Worm (Caenorhabditis elegans) whole organism, mixed stage, embryonic: ENCODE results near the gene C54F6.3.

Experiments used
- ces-1 ChIP-seq: fragments of 150-350 bp; optimal IDR thresholded peaks from 2 replicates; lab custom pipeline; 2014; ENCODE audit warnings: missing biosample characterization, missing genetic modification reagents, missing genetic modification characterization
- drap-1 ChIP-seq: fragments of 200-800 bp; sonication (Bioruptor generic); optimal IDR thresholded peaks from 3 replicates; lab custom pipeline; 2018; ENCODE audit warnings: mild to moderate bottlenecking, missing genetic modification characterization, missing compliant biosample characterization
- lin-13 ChIP-seq: fragments of 150-350 bp; optimal IDR thresholded peaks from 2 replicates; lab custom pipeline; 2014; ENCODE audit warnings: missing biosample characterization, missing genetic modification characterization
- mep-1 ChIP-seq: fragments of 150-350 bp; optimal IDR thresholded peaks from 2 replicates; lab custom pipeline; 2017; ENCODE audit warnings: missing biosample characterization, missing genetic modification reagents, missing genetic modification characterization, inconsistent platforms
- nhr-237 ChIP-seq: fragments of 150-350 bp; optimal IDR thresholded peaks from 2 replicates; lab custom pipeline; 2014; ENCODE audit warnings: missing biosample characterization, missing genetic modification characterization
- pha-4 ChIP-seq: fragments of 150-350 bp; optimal IDR thresholded peaks from 2 replicates; lab custom pipeline; 2018; ENCODE audit warnings: missing biosample characterization, missing genetic modification reagents, missing genetic modification characterization

C54F6.3 gene

DNA sequence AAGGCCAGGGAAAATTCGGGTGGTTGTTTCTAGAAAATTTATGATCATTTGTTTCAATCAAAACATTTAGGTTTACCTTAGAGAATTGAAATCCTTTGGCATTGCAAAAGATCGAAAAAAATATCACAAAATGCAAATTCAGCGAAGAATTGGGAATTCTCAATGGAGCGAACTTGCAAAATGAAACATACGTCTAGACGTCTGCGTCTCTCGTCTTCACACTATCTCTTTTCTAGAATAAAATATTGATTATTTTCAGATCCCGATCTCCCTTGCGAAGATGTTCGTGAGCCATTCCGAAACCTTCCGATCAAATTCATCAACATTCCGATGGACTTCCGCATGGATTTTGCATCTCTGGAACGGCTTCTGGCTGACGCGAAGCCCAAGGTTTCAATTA lies 47.3 kb downstream of the C54F6.3 start, which contains the start of gene ets-6:
ets-6 (minus strand) TSS at position 169 of the 400 bp plus-strand sequence.
- peak; percentile 48 for TF ChIP-seq ces-1
- no peak for TF ChIP-seq drap-1
- TF ChIP-seq mep-1 (tag; lab: Kevin White, UChicago): peak; percentile 53
- TF ChIP-seq lin-13 (tag; lab: Kevin White, UChicago): no peak
- peak; percentile 30 for TF ChIP-seq nhr-237 (tag; lab: Kevin White, UChicago)
- TF ChIP-seq pha-4 (tag; lab: Kevin White, UChicago): peak; percentile 47
